Fruit fly (Drosophila melanogaster) whole organism, embryonic: ENCODE results near the gene CG8159.

ENCODE experiments used
- Bdp1 ChIP-seq: fragments of 200-800 bp; sonication (Bioruptor generic); optimal IDR thresholded peaks from 3 replicates; lab custom pipeline; 2016; ENCODE audit warnings: missing biosample characterization, missing genetic modification characterization
- Bgb ChIP-seq: fragments of 200-800 bp; sonication (Bioruptor generic); IDR thresholded peaks from 2 replicates; pipeline ENCODE4 v1.3.6; 2022; ENCODE audit warnings: missing biosample characterization, missing genetic modification characterization; ENCODE audit not compliant: partially characterized antibody
- Bteb2 ChIP-seq: fragments of 200-800 bp; sonication (Bioruptor generic); optimal IDR thresholded peaks from 2 replicates; lab custom pipeline; 2016; ENCODE audit warnings: missing biosample characterization, missing genetic modification characterization
- CG11696 ChIP-seq: fragments of 200-800 bp; sonication (Bioruptor generic); IDR thresholded peaks from 2 replicates; pipeline ENCODE4 v1.3.6; 2022; ENCODE audit warnings: missing biosample characterization, missing genetic modification characterization
- CG15073 ChIP-seq: fragments of 200-800 bp; sonication (Bioruptor generic); optimal IDR thresholded peaks from 2 replicates; lab custom pipeline; 2016; ENCODE audit warnings: missing biosample characterization, missing genetic modification characterization
- CG15514 ChIP-seq: fragments of 200-800 bp; sonication (Bioruptor generic); optimal IDR thresholded peaks from 3 replicates; lab custom pipeline; 2017; ENCODE audit warnings: missing biosample characterization, missing genetic modification characterization, mild to moderate bottlenecking, moderate library complexity, missing genetic modification reagents
- CG16779 ChIP-seq: fragments of 200-800 bp; sonication (Bioruptor generic); IDR thresholded peaks from 2 replicates; pipeline ENCODE4 v1.3.6; 2022; ENCODE audit warnings: missing biosample characterization, missing genetic modification characterization
- CG2712 ChIP-seq: fragments of 200-800 bp; optimal IDR thresholded peaks from 3 replicates; lab custom pipeline; 2019; ENCODE audit warnings: missing biosample characterization, mild to moderate bottlenecking, missing genetic modification characterization, moderate library complexity
- CG31365 ChIP-seq: fragments of 200-800 bp; sonication (Bioruptor generic); optimal IDR thresholded peaks from 2 replicates; lab custom pipeline; 2018; ENCODE audit warnings: missing biosample characterization, mild to moderate bottlenecking, missing genetic modification characterization
- CG32532 ChIP-seq: fragments of 200-800 bp; sonication (Bioruptor generic); IDR thresholded peaks from 2 replicates; pipeline ENCODE4 v1.3.6; 2022; ENCODE audit warnings: missing biosample characterization, missing genetic modification characterization
- CG33213 ChIP-seq: fragments of 200-800 bp; sonication (Bioruptor generic); optimal IDR thresholded peaks from 3 replicates; lab custom pipeline; 2016; ENCODE audit warnings: missing biosample characterization, missing genetic modification characterization
- CG34422 ChIP-seq: fragments of 200-800 bp; sonication (Bioruptor generic); IDR thresholded peaks from 3 replicates; pipeline ENCODE4 v1.3.6; 2022; ENCODE audit warnings: missing biosample characterization, missing genetic modification characterization
- CG3995 ChIP-seq: fragments of 200-800 bp; sonication (Bioruptor generic); optimal IDR thresholded peaks from 3 replicates; lab custom pipeline; 2016; ENCODE audit warnings: missing biosample characterization, missing genetic modification characterization
- CG43689 ChIP-seq: fragments of 200-800 bp; sonication (Bioruptor generic); IDR thresholded peaks from 2 replicates; pipeline ENCODE4 v1.3.6; 2022; ENCODE audit warnings: missing biosample characterization, missing genetic modification characterization
- CG4617 ChIP-seq: fragments of 200-800 bp; sonication (Bioruptor generic); optimal IDR thresholded peaks from 3 replicates; lab custom pipeline; 2016; ENCODE audit warnings: missing biosample characterization, missing genetic modification characterization, borderline replicate concordance
- CG6272 ChIP-seq: fragments of 200-800 bp; sonication (Bioruptor generic); IDR thresholded peaks from 2 replicates; pipeline ENCODE4 v1.3.6; 2022; ENCODE audit warnings: missing biosample characterization, missing genetic modification characterization
- CG6813 ChIP-seq: fragments of 200-800 bp; sonication (Bioruptor generic); optimal IDR thresholded peaks from 2 replicates; lab custom pipeline; 2017; ENCODE audit warnings: missing biosample characterization, missing genetic modification characterization, mild to moderate bottlenecking, moderate library complexity, missing genetic modification reagents
- E2f2 ChIP-seq: fragments of 200-800 bp; sonication (Bioruptor generic); IDR thresholded peaks from 2 replicates; pipeline ENCODE4 v1.3.6; 2022; ENCODE audit warnings: missing biosample characterization, missing genetic modification characterization
- HHEX ChIP-seq: fragments of 200-800 bp; sonication (Bioruptor generic); optimal IDR thresholded peaks from 3 replicates; lab custom pipeline; 2017; ENCODE audit warnings: missing biosample characterization, mild to moderate bottlenecking, missing genetic modification characterization, missing genetic modification reagents
- HLH4C ChIP-seq: fragments of 200-800 bp; sonication (Bioruptor generic); IDR thresholded peaks from 3 replicates; pipeline ENCODE4 v1.3.6; 2022; ENCODE audit warnings: missing biosample characterization, missing genetic modification characterization; ENCODE audit not compliant: partially characterized antibody
- MESR4 ChIP-seq: fragments of 200-800 bp; sonication (Bioruptor generic); optimal IDR thresholded peaks from 2 replicates; lab custom pipeline; 2018; ENCODE audit warnings: missing biosample characterization, mild to moderate bottlenecking, missing genetic modification characterization, moderate library complexity
- NFAT ChIP-seq: fragments of 200-800 bp; sonication (Bioruptor generic); IDR thresholded peaks from 2 replicates; pipeline ENCODE4 v1.3.6; 2022; ENCODE audit warnings: missing biosample characterization, missing genetic modification characterization
- Nf-YB ChIP-seq: fragments of 200-800 bp; sonication (Bioruptor generic); optimal IDR thresholded peaks from 3 replicates; lab custom pipeline; 2019; ENCODE audit warnings: missing biosample characterization, mild to moderate bottlenecking, missing genetic modification characterization, moderate library complexity
- Sin3A ChIP-seq: fragments of >200 bp; optimal IDR thresholded peaks from 2 replicates; lab custom pipeline; 2018
- Sry-β ChIP-seq: fragments of 200-800 bp; sonication (Bioruptor generic); optimal IDR thresholded peaks from 2 replicates; lab custom pipeline; 2018; ENCODE audit warnings: missing biosample characterization, mild to moderate bottlenecking, missing genetic modification characterization, moderate library complexity
- Vsx1 ChIP-seq: fragments of 200-800 bp; sonication (Bioruptor generic); optimal IDR thresholded peaks from 2 replicates; lab custom pipeline; 2017; ENCODE audit warnings: missing biosample characterization, mild to moderate bottlenecking, missing genetic modification characterization, missing genetic modification reagents
- bigmax ChIP-seq: fragments of 200-800 bp; sonication (Bioruptor generic); optimal IDR thresholded peaks from 2 replicates; lab custom pipeline; 2018; ENCODE audit warnings: missing biosample characterization, mild to moderate bottlenecking, missing genetic modification characterization
- chm ChIP-seq: fragments of 200-800 bp; sonication (Bioruptor generic); IDR thresholded peaks from 2 replicates; pipeline ENCODE4 v1.3.6; 2022; ENCODE audit warnings: missing biosample characterization, missing genetic modification characterization
- corto ChIP-seq: fragments of 200-800 bp; sonication (Bioruptor generic); optimal IDR thresholded peaks from 2 replicates; lab custom pipeline; 2016; ENCODE audit warnings: missing biosample characterization, mild to moderate bottlenecking, missing genetic modification characterization, moderate library complexity
- crp ChIP-seq, 2 experiments: fragments of 200-800 bp; sonication (Bioruptor generic); optimal IDR thresholded peaks; 2 replicates in 1 of 2; 3 replicates in 1 of 2; lab custom pipeline; 2017; ENCODE audit warnings: missing biosample characterization in 2 of 2, missing genetic modification characterization in 2 of 2, mild to moderate bottlenecking in 1 of 2, moderate library complexity in 1 of 2
- fu2 ChIP-seq: fragments of 200-800 bp; sonication (Bioruptor generic); optimal IDR thresholded peaks from 2 replicates; lab custom pipeline; 2016; ENCODE audit warnings: missing biosample characterization, missing genetic modification characterization
- gcm2 ChIP-seq: fragments of 200-800 bp; sonication (Bioruptor generic); optimal IDR thresholded peaks from 2 replicates; lab custom pipeline; 2016; ENCODE audit warnings: missing biosample characterization, missing genetic modification characterization
- gro ChIP-seq: fragments of 200-800 bp; sonication (Bioruptor generic); optimal IDR thresholded peaks from 2 replicates; lab custom pipeline; 2016; ENCODE audit warnings: missing biosample characterization, missing genetic modification characterization
- gsb ChIP-seq: fragments of 200-800 bp; sonication (Bioruptor generic); IDR thresholded peaks from 2 replicates; pipeline ENCODE4 v1.3.6; 2022; ENCODE audit warnings: missing biosample characterization, missing genetic modification characterization
- hb ChIP-seq: fragments of 200-800 bp; sonication (Bioruptor generic); IDR thresholded peaks from 3 replicates; pipeline ENCODE4 v1.3.6; 2022; ENCODE audit warnings: missing biosample characterization, missing genetic modification characterization; ENCODE audit not compliant: partially characterized antibody
- inv ChIP-seq: fragments of 200-800 bp; sonication (Bioruptor generic); IDR thresholded peaks from 2 replicates; pipeline ENCODE4 v1.3.6; 2022; ENCODE audit warnings: missing biosample characterization, missing genetic modification characterization; ENCODE audit not compliant: partially characterized antibody
- kah ChIP-seq: fragments of 200-800 bp; sonication (Bioruptor generic); optimal IDR thresholded peaks from 2 replicates; lab custom pipeline; 2018; ENCODE audit warnings: missing biosample characterization, mild to moderate bottlenecking, missing genetic modification characterization
- ken ChIP-seq: fragments of 200-800 bp; sonication (Bioruptor generic); IDR thresholded peaks from 3 replicates; pipeline ENCODE4 v1.3.6; 2022; ENCODE audit warnings: missing biosample characterization, missing genetic modification characterization
- nerfin-1 ChIP-seq: fragments of 200-800 bp; sonication (Bioruptor generic); optimal IDR thresholded peaks from 3 replicates; lab custom pipeline; 2019; ENCODE audit warnings: missing biosample characterization, mild to moderate bottlenecking, missing genetic modification characterization, moderate library complexity
- odd ChIP-seq: fragments of 200-800 bp; sonication (Bioruptor generic); optimal IDR thresholded peaks from 2 replicates; lab custom pipeline; 2017; ENCODE audit warnings: missing biosample characterization, mild to moderate bottlenecking, missing genetic modification characterization
- pzg ChIP-seq: fragments of 200-800 bp; sonication (Bioruptor generic); optimal IDR thresholded peaks from 3 replicates; lab custom pipeline; 2018; ENCODE audit warnings: missing biosample characterization, mild to moderate bottlenecking, missing genetic modification characterization, moderate library complexity
- salm ChIP-seq: fragments of 200-800 bp; sonication (Bioruptor generic); optimal IDR thresholded peaks from 2 replicates; lab custom pipeline; 2018; ENCODE audit warnings: missing biosample characterization, mild to moderate bottlenecking, missing genetic modification characterization
- sc ChIP-seq, 3 experiments: fragments of >200 bp in 2 of 3; fragments of 200-800 bp in 1 of 3; sonication (Bioruptor generic) in 1 of 3; optimal IDR thresholded peaks; 2 replicates in 2 of 3; 3 replicates in 1 of 3; lab custom pipeline; 2017; ENCODE audit warnings: mild to moderate bottlenecking in 1 of 3, missing biosample characterization in 1 of 3, missing genetic modification characterization in 1 of 3, missing genetic modification reagents in 1 of 3
- scrt ChIP-seq: fragments of 200-800 bp; sonication (Bioruptor generic); optimal IDR thresholded peaks from 2 replicates; lab custom pipeline; 2018; ENCODE audit warnings: missing biosample characterization, mild to moderate bottlenecking, missing genetic modification characterization, moderate library complexity
- sima ChIP-seq: fragments of 200-800 bp; sonication (Bioruptor generic); optimal IDR thresholded peaks from 2 replicates; lab custom pipeline; 2016; ENCODE audit warnings: missing biosample characterization, missing genetic modification characterization
- stc ChIP-seq: fragments of 200-800 bp; sonication (Bioruptor generic); IDR thresholded peaks from 2 replicates; pipeline ENCODE4 v1.3.6; 2022; ENCODE audit warnings: missing biosample characterization, missing genetic modification characterization
- stwl ChIP-seq: fragments of 200-800 bp; sonication (Bioruptor generic); optimal IDR thresholded peaks from 3 replicates; lab custom pipeline; 2018; ENCODE audit warnings: missing biosample characterization, mild to moderate bottlenecking, missing genetic modification characterization, moderate library complexity
- tna ChIP-seq: fragments of 200-800 bp; sonication (Bioruptor generic); IDR thresholded peaks from 2 replicates; pipeline ENCODE4 v1.3.6; 2022; ENCODE audit warnings: missing biosample characterization, missing genetic modification characterization; ENCODE audit not compliant: partially characterized antibody

The CG8159 gene

DNA sequence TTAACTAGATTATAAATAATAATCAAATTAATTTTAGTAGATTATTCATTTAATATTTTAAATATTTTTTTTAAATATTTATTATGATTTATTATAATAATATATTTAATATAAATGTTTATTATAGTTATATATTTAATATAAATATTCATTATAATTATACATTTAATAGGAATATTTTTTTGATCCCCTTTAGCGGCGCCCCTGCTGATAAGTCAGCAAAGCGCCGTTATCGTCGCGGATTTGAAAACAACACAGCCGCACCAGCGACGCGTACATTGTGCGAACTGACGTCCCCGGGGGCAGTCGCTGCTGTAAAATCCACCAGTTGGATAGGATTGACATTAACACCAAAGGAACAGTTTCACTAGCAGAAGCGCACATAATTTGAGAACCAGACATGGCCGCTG lies 13.9 kb upstream of the CG8159 start, which contains the start of gene CG8112 (continued):
- TF ChIP-seq Vsx1 (GFP tag; lab: Kevin White, UChicago): peak; percentile 7
- no peak for TF ChIP-seq corto
- peak; percentile 24 for TF ChIP-seq CG6813
- TF ChIP-seq CG2712 (tag; lab: Kevin White, UChicago): peak; percentile 34
- peak; percentile 24 for TF ChIP-seq CG15514
- peak; percentile 45 for TF ChIP-seq odd (GFP tag; lab: Kevin White, UChicago)
- TF ChIP-seq Nf-YB (GFP tag; lab: Kevin White, UChicago): peak; percentile 6

DNA sequence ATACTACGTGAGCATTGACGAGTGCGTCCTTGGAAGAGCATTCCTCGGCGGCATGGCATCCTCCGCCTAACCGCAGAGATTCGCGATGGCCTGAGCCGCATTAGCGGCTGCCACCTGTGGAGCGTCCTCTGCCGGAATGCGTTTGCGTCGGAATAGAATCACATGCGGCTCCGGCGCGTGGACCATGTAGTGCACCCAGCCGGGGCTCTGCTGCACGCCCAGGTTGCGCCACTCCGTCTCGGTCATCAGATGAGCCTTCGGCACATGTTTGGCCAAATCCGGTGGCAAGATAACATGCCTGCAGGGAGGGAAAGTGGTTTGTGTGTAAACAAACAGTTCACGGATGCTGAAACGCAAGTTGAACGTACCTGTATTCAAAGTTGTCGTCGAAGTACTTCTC lies 11.3 kb upstream of the CG8159 start:
- TF ChIP-seq inv: 0 out of 2 replicates have a peak, but pooled peaks have one; percentile 8
- TF ChIP-seq CG31365: no peak
- TF ChIP-seq Bteb2: no peak
- TF ChIP-seq CG32532 (GFP tag; lab: Robert Waterston, UW): 0 out of 2 replicates have a peak, but pooled peaks have one; percentile 9
- no peak for TF ChIP-seq CG11696 (GFP tag; lab: Robert Waterston, UW)
- no peak for TF ChIP-seq Sin3A (lab: Kevin White, UChicago)
- TF ChIP-seq stc (GFP tag; lab: Robert Waterston, UW): no peak
- TF ChIP-seq stwl: no peak
- TF ChIP-seq CG16779 (GFP tag; lab: Robert Waterston, UW): no peak
- peak; percentile 94 for TF ChIP-seq kah (GFP tag; lab: Kevin White, UChicago)
- peak; percentile 51; the same call in 1 of the 2 replicates for TF ChIP-seq chm (GFP tag; lab: Robert Waterston, UW)
- no peak for TF ChIP-seq Bdp1
- peak; percentile 31 for TF ChIP-seq MESR4
- 0 out of 3 replicates have a peak, but pooled peaks have one; percentile 32 for TF ChIP-seq ken (GFP tag; lab: Robert Waterston, UW)
- peak; percentile 53 for TF ChIP-seq scrt
- no peak for TF ChIP-seq HHEX (GFP tag; lab: Kevin White, UChicago)
- TF ChIP-seq CG4617: peak; percentile 12
- no peak for TF ChIP-seq gsb (GFP tag; lab: Robert Waterston, UW)
- 0 out of 3 replicates have a peak, but pooled peaks have one; percentile 17 for TF ChIP-seq hb
- TF ChIP-seq salm: no peak
- 0 out of 2 replicates have a peak, but pooled peaks have one; percentile 11 for TF ChIP-seq tna
- peak; percentile 16; the same call in 1 of the 3 replicates for TF ChIP-seq CG34422 (GFP tag; lab: Robert Waterston, UW)
- TF ChIP-seq nerfin-1 (tag; lab: Kevin White, UChicago): peak; percentile 91

DNA sequence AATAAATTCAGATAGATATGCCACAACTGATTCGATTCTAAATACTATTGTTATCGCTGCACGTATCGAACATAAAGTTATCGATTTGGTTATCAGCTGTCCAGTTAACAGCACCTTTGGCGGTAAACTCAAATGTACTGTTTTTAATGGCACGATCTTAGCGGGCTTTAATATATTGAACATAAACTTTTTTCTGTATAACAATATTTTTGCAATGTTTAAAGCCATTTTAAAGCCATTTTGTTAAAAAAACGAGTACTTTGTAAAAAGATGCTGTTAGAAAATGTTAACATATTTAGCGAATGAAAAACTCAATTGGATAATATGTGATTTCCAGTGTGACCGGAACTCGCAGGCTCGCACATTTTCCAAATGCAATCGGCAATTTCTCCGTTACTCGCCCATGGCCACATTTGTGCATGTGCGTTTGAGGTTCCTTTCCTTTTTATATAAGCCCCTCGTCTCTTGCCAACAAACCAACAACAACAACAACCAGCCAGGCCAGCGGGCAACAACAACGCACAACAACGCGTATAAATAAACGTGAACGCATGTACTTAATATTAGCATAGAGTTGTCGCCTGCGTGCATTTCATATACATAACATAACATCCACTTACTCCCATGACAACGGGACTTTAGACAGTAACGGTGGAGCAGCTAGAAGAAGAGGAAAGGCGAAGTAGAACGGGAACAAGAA lies 10.7 kb upstream of the CG8159 start, which contains the start of gene TMEM216:
Gene TMEM216, plus strand, starts transcription at position 393 of the 700 bp plus-strand sequence.
- TF ChIP-seq gcm2 (GFP tag; lab: Kevin White, UChicago): no peak
- peak; percentile 13 for TF ChIP-seq bigmax (GFP tag; lab: Kevin White, UChicago)
- TF ChIP-seq Bgb: peak; percentile 30; the same call in 1 of the 2 replicates
- no peak for TF ChIP-seq sima (GFP tag; lab: Kevin White, UChicago)
- TF ChIP-seq CG6272 (GFP tag; lab: Robert Waterston, UW): no peak
- TF ChIP-seq crp (GFP tag; optimal IDR thresholded peaks at IDR 0.05; lab: Kevin White, UChicago): peak; percentile 7 to 82
- no peak for TF ChIP-seq CG31365
- peak; percentile 24 for TF ChIP-seq gro (GFP tag; lab: Kevin White, UChicago)
- no peak for TF ChIP-seq CG15073 (GFP tag; lab: Kevin White, UChicago)
- peak; percentile 79 for TF ChIP-seq Sin3A (lab: Kevin White, UChicago)
- TF ChIP-seq HLH4C (GFP tag; lab: Robert Waterston, UW): peak; percentile 71
- no peak for TF ChIP-seq sc (optimal IDR thresholded peaks at IDR 0.05; lab: Kevin White, UChicago)
- TF ChIP-seq sc (GFP tag; optimal IDR thresholded peaks at IDR 0.05; lab: Kevin White, UChicago): no peak
- peak; percentile 82 for TF ChIP-seq pzg
- no peak for TF ChIP-seq CG43689
- no peak for TF ChIP-seq fu2 (GFP tag; lab: Kevin White, UChicago)
- peak; percentile 91 for TF ChIP-seq E2f2 (GFP tag; lab: Robert Waterston, UW)
- TF ChIP-seq CG33213: peak; percentile 42
- peak; percentile 44 for TF ChIP-seq Sry-β (GFP tag; lab: Kevin White, UChicago)
- no peak for TF ChIP-seq NFAT (GFP tag; lab: Robert Waterston, UW)
- TF ChIP-seq CG3995 (GFP tag; lab: Kevin White, UChicago): peak; percentile 82
